Fruit fly (Drosophila melanogaster) Kc167 (cell line): ENCODE data around the gene CG32295.

Experiments used
- Myc ChIP-seq: fragments of >200 bp; optimal IDR thresholded peaks from 2 replicates; lab custom pipeline; 2017; ENCODE audit warnings: missing external identifiers
- psq ChIP-seq: fragments of >200 bp; optimal IDR thresholded peaks from 2 replicates; lab custom pipeline; 2017; ENCODE audit warnings: missing external identifiers

- TF ChIP-seq Myc (no peak), psq (lab: Kevin White, UChicago) (no peak)
Measured at dm6 chr3L:2548932-2549331, 22.2 kb upstream of the CG32295 start.
